Worm (Caenorhabditis elegans) whole organism, young adult: Measurements from ENCODE around the gene ZC449.5.

ENCODE experiments used
- B0035.1 ChIP-seq: sonication (generic microtip); optimal IDR thresholded peaks from 2 replicates; lab custom pipeline; 2016; ENCODE audit warnings: missing genetic modification characterization, mild to moderate bottlenecking, missing compliant biosample characterization, missing genotype, missing genetic modification reagents
- B0336.3 ChIP-seq: fragments of 200-800 bp; sonication (Bioruptor generic); IDR thresholded peaks from 2 replicates; pipeline ENCODE4 v1.3.6; 2022; ENCODE audit warnings: missing genetic modification characterization, missing compliant biosample characterization
- D2030.7 ChIP-seq: fragments of 200-800 bp; sonication (Bioruptor generic); IDR thresholded peaks from 2 replicates; pipeline ENCODE4 v1.3.6; 2022; ENCODE audit warnings: missing genetic modification reagents, missing genetic modification characterization, missing compliant biosample characterization
- F22D6.2 ChIP-seq: sonication (generic microtip); optimal IDR thresholded peaks from 2 replicates; lab custom pipeline; 2016; ENCODE audit warnings: mild to moderate bottlenecking, missing genetic modification characterization, missing compliant biosample characterization
- F23B12.7 ChIP-seq: sonication (generic microtip); optimal IDR thresholded peaks from 2 replicates; lab custom pipeline; 2017; ENCODE audit warnings: missing genetic modification characterization, mild to moderate bottlenecking, missing compliant biosample characterization, antibody characterized with exemption, moderate library complexity; ENCODE audit not compliant: insufficient read depth
- F49E8.2 ChIP-seq: sonication (generic microtip); optimal IDR thresholded peaks from 3 replicates; lab custom pipeline; 2017; ENCODE audit warnings: missing genetic modification characterization, mild to moderate bottlenecking, missing compliant biosample characterization, antibody characterized with exemption, moderate library complexity; ENCODE audit not compliant: insufficient read depth
- F57A8.1 ChIP-seq: fragments of 200-800 bp; sonication (Bioruptor generic); optimal IDR thresholded peaks from 2 replicates; lab custom pipeline; 2018; ENCODE audit warnings: mild to moderate bottlenecking, missing genetic modification characterization, moderate library complexity, missing compliant biosample characterization
- K12H6.12 ChIP-seq: fragments of 200-800 bp; sonication (Bioruptor generic); optimal IDR thresholded peaks from 2 replicates; lab custom pipeline; 2018; ENCODE audit warnings: mild to moderate bottlenecking, missing genetic modification characterization, missing compliant biosample characterization
- T26A5.8 ChIP-seq: sonication (generic microtip); optimal IDR thresholded peaks from 2 replicates; lab custom pipeline; 2016; ENCODE audit warnings: missing genetic modification characterization, missing compliant biosample characterization
- Y53F4B.3 ChIP-seq: fragments of 200-800 bp; sonication (Bioruptor generic); IDR thresholded peaks from 2 replicates; pipeline ENCODE4 v1.3.6; 2022; ENCODE audit warnings: missing genetic modification reagents, missing genetic modification characterization, missing compliant biosample characterization
- Y56A3A.18 ChIP-seq: fragments of 200-800 bp; sonication (Bioruptor generic); IDR thresholded peaks from 2 replicates; pipeline ENCODE4 v1.3.6; 2022; ENCODE audit warnings: missing genetic modification reagents, missing genetic modification characterization, missing compliant biosample characterization
- ZK185.1 ChIP-seq: sonication (generic microtip); optimal IDR thresholded peaks from 2 replicates; lab custom pipeline; 2016; ENCODE audit warnings: mild to moderate bottlenecking, missing genetic modification characterization, missing compliant biosample characterization; ENCODE audit not compliant: poor library complexity, severe bottlenecking
- ama-1 ChIP-seq, 3 experiments: fragments of 150-350 bp in 1 of 3; sonication (generic microtip) in 2 of 3; optimal IDR thresholded peaks; 2 replicates each; lab custom pipeline; 2014 to 2018; ENCODE audit warnings: missing biosample characterization in 2 of 3, missing genetic modification characterization in 2 of 3, missing genetic modification reagents in 2 of 3
- aptf-2 ChIP-seq: fragments of 200-800 bp; sonication (Bioruptor generic); conservative IDR thresholded peaks from 2 replicates; pipeline ENCODE4 v1.3.6; 2022; ENCODE audit warnings: missing genetic modification reagents, missing genetic modification characterization, missing compliant biosample characterization
- attf-6 ChIP-seq: fragments of 200-800 bp; sonication (Bioruptor generic); IDR thresholded peaks from 2 replicates; pipeline ENCODE4 v1.3.6; 2022; ENCODE audit warnings: missing genetic modification reagents, missing genetic modification characterization, missing compliant biosample characterization
- ccch-3 ChIP-seq: fragments of 200-800 bp; sonication (Bioruptor generic); optimal IDR thresholded peaks from 2 replicates; lab custom pipeline; 2018; ENCODE audit warnings: mild to moderate bottlenecking, missing genetic modification characterization, missing compliant biosample characterization
- cebp-1 ChIP-seq, 2 experiments: fragments of 200-800 bp in 1 of 2; sonication (Bioruptor generic) in 1 of 2; sonication (generic microtip) in 1 of 2; IDR thresholded peaks in 1 of 2; optimal IDR thresholded peaks in 1 of 2; 2 replicates each; pipeline versions ENCODE4 v1.3.6 to Lab custom; 2017 to 2022; ENCODE audit warnings: missing compliant biosample characterization in 2 of 2, missing genetic modification characterization in 2 of 2, mild to moderate bottlenecking in 1 of 2, missing genetic modification reagents in 1 of 2, moderate library complexity in 1 of 2
- ceh-40 ChIP-seq: fragments of 200-800 bp; sonication (Bioruptor generic); IDR thresholded peaks from 2 replicates; pipeline ENCODE4 v1.3.6; 2022; ENCODE audit warnings: missing genetic modification characterization, missing compliant biosample characterization
- ceh-58 ChIP-seq: fragments of 200-800 bp; sonication (Bioruptor generic); IDR thresholded peaks from 2 replicates; pipeline ENCODE4 v1.3.6; 2022; ENCODE audit warnings: missing genetic modification characterization, missing compliant biosample characterization
- ceh-91 ChIP-seq: fragments of 200-800 bp; sonication (Bioruptor generic); IDR thresholded peaks from 2 replicates; pipeline ENCODE4 v1.3.6; 2022; ENCODE audit warnings: missing genetic modification reagents, missing genetic modification characterization, missing compliant biosample characterization
- efl-1 ChIP-seq: fragments of 150-350 bp; optimal IDR thresholded peaks from 2 replicates; lab custom pipeline; 2014; ENCODE audit warnings: missing biosample characterization, missing genetic modification reagents, missing genetic modification characterization
- egl-18 ChIP-seq: fragments of 200-800 bp; sonication (Bioruptor generic); IDR thresholded peaks from 2 replicates; pipeline ENCODE4 v1.3.6; 2022; ENCODE audit warnings: missing genetic modification reagents, missing genetic modification characterization, missing compliant biosample characterization
- egl-44 ChIP-seq: fragments of 200-800 bp; sonication (Bioruptor generic); IDR thresholded peaks from 2 replicates; pipeline ENCODE4 v1.3.6; 2022; ENCODE audit warnings: missing genetic modification reagents, missing genetic modification characterization, missing compliant biosample characterization
- fkh-3 ChIP-seq: sonication (generic microtip); optimal IDR thresholded peaks from 2 replicates; lab custom pipeline; 2016; ENCODE audit warnings: mild to moderate bottlenecking, missing genetic modification characterization, missing compliant biosample characterization
- gei-17 ChIP-seq: fragments of 200-800 bp; sonication (Bioruptor generic); optimal IDR thresholded peaks from 2 replicates; lab custom pipeline; 2018; ENCODE audit warnings: mild to moderate bottlenecking, missing genetic modification characterization, missing compliant biosample characterization
- hmg-20 ChIP-seq: fragments of 200-800 bp; sonication (Bioruptor generic); IDR thresholded peaks from 2 replicates; pipeline ENCODE4 v1.3.6; 2022; ENCODE audit warnings: missing genetic modification reagents, missing genetic modification characterization, missing compliant biosample characterization
- hrde-1 ChIP-seq: sonication (generic microtip); optimal IDR thresholded peaks from 2 replicates; lab custom pipeline; 2016; ENCODE audit warnings: missing genetic modification characterization, mild to moderate bottlenecking, missing compliant biosample characterization, moderate library complexity, missing genotype, missing genetic modification reagents, borderline replicate concordance
- lag-1 ChIP-seq: fragments of 200-800 bp; sonication (Bioruptor generic); IDR thresholded peaks from 2 replicates; pipeline ENCODE4 v1.3.6; 2022; ENCODE audit warnings: missing genetic modification reagents, missing genetic modification characterization, missing compliant biosample characterization
- lin-26 ChIP-seq: fragments of 200-800 bp; sonication (Bioruptor generic); IDR thresholded peaks from 2 replicates; pipeline ENCODE4 v1.3.6; 2022; ENCODE audit warnings: missing genetic modification reagents, missing genetic modification characterization, missing compliant biosample characterization
- lin-40 ChIP-seq: sonication (generic microtip); optimal IDR thresholded peaks from 2 replicates; lab custom pipeline; 2016; ENCODE audit warnings: missing genetic modification characterization, mild to moderate bottlenecking, missing compliant biosample characterization, missing genotype, missing genetic modification reagents
- lin-54 ChIP-seq: fragments of 200-800 bp; sonication (Bioruptor generic); optimal IDR thresholded peaks from 2 replicates; lab custom pipeline; 2018; ENCODE audit warnings: mild to moderate bottlenecking, missing genetic modification characterization, missing compliant biosample characterization
- mes-4 ChIP-seq: sonication (generic microtip); optimal IDR thresholded peaks from 2 replicates; lab custom pipeline; 2016; ENCODE audit warnings: missing genotype, missing genetic modification characterization, missing compliant biosample characterization
- nfya-2 ChIP-seq: fragments of 200-800 bp; sonication (Bioruptor generic); IDR thresholded peaks from 2 replicates; pipeline ENCODE4 v1.3.6; 2022; ENCODE audit warnings: missing genetic modification reagents, missing genetic modification characterization, missing compliant biosample characterization
- nhr-120 ChIP-seq: fragments of 200-800 bp; sonication (Bioruptor generic); IDR thresholded peaks from 2 replicates; pipeline ENCODE4 v1.3.6; 2022; ENCODE audit warnings: missing genetic modification characterization, missing compliant biosample characterization
- nhr-179 ChIP-seq: sonication (generic microtip); optimal IDR thresholded peaks from 2 replicates; lab custom pipeline; 2016; ENCODE audit warnings: mild to moderate bottlenecking, missing genetic modification characterization, missing compliant biosample characterization
- pha-4 ChIP-seq: fragments of 150-350 bp; sonication (generic microtip); optimal IDR thresholded peaks from 2 replicates; lab custom pipeline; 2014; ENCODE audit warnings: missing biosample characterization, missing genetic modification reagents, missing genetic modification characterization
- rec-8 ChIP-seq, 2 experiments: sonication (generic microtip); optimal IDR thresholded peaks; 2 replicates each; lab custom pipeline; 2016; ENCODE audit warnings: mild to moderate bottlenecking in 2 of 2, missing genetic modification characterization in 2 of 2, missing genetic modification reagents in 2 of 2, missing genotype in 2 of 2, missing biosample characterization in 1 of 2, missing compliant biosample characterization in 1 of 2, moderate library complexity in 1 of 2
- repo-1 ChIP-seq: sonication (generic microtip); optimal IDR thresholded peaks from 2 replicates; lab custom pipeline; 2017; ENCODE audit warnings: mild to moderate bottlenecking, missing genetic modification characterization, missing compliant biosample characterization
- snpc-4 ChIP-seq, 5 experiments: fragments of 150-350 bp in 1 of 5; sonication (generic microtip) in 4 of 5; optimal IDR thresholded peaks; 2 replicates each; lab custom pipeline; 2014 to 2018; ENCODE audit warnings: missing genetic modification characterization in 5 of 5, missing biosample characterization in 3 of 5, antibody characterized with exemption in 2 of 5, mild to moderate bottlenecking in 2 of 5, missing compliant biosample characterization in 2 of 5, missing genotype in 2 of 5, moderate library complexity in 2 of 5, missing genetic modification reagents in 1 of 5
- tlf-1 ChIP-seq: fragments of 200-800 bp; sonication (Bioruptor generic); optimal IDR thresholded peaks from 2 replicates; lab custom pipeline; 2018; ENCODE audit warnings: mild to moderate bottlenecking, missing genetic modification characterization, missing compliant biosample characterization
- xnd-1 ChIP-seq: sonication (generic microtip); optimal IDR thresholded peaks from 2 replicates; lab custom pipeline; 2016; ENCODE audit warnings: missing genotype, missing genetic modification reagents, missing genetic modification characterization, missing compliant biosample characterization
- ztf-18 ChIP-seq: sonication (generic microtip); optimal IDR thresholded peaks from 2 replicates; lab custom pipeline; 2016; ENCODE audit warnings: missing genotype, mild to moderate bottlenecking, missing genetic modification characterization, missing compliant biosample characterization
- ztf-26 ChIP-seq: sonication (generic microtip); optimal IDR thresholded peaks from 2 replicates; lab custom pipeline; 2017; ENCODE audit warnings: missing genetic modification characterization, missing compliant biosample characterization
- ztf-28 ChIP-seq: fragments of 200-800 bp; sonication (Bioruptor generic); IDR thresholded peaks from 2 replicates; pipeline ENCODE4 v1.3.6; 2022; ENCODE audit warnings: missing genetic modification reagents, missing genetic modification characterization, missing compliant biosample characterization

Gene ZC449.5

DNA sequence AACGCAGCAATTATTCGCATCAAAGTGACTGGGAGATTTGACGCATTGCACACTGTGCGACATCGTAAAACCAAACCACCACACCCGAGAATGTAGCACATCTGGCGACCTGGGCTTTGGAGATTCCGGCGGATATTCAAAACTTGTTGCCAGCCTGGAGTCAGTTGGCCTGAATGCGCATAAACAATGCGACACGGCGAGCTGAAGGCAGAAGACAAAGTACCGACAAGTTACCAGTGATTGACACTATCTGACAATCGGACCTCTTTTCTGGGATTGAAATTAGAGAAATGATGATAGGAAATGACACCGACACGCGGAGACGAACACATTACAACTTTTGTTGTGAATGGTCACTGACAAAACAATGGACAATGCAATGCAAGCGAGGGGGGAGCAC, 1.2 kb upstream of the ZC449.5 start:
- TF ChIP-seq ZK185.1 (tag; lab: Kevin White, UChicago) (no peak), repo-1 (tag; lab: Kevin White, UChicago) (no peak), ztf-28 (GFP tag; lab: Robert Waterston, UW) (no peak), mes-4 (tag; lab: Kevin White, UChicago) (no peak), ceh-58 (GFP tag; lab: Robert Waterston, UW) (no peak), D2030.7 (GFP tag; lab: Robert Waterston, UW) (no peak), ceh-91 (GFP tag; lab: Robert Waterston, UW) (no peak), gei-17 (GFP tag; lab: Kevin White, UChicago) (no peak), egl-44 (GFP tag; lab: Robert Waterston, UW) (no peak), ceh-40 (GFP tag; lab: Robert Waterston, UW) (no peak), ztf-26 (tag; lab: Kevin White, UChicago) (no peak), ccch-3 (GFP tag; lab: Kevin White, UChicago) (no peak), Y56A3A.18 (no peak), nhr-120 (GFP tag; lab: Robert Waterston, UW) (no peak), K12H6.12 (no peak), F57A8.1 (GFP tag; lab: Kevin White, UChicago) (no peak), lin-26 (GFP tag; lab: Robert Waterston, UW) (no peak)
- TF ChIP-seq, all 124 proteins: peak for 0

DNA sequence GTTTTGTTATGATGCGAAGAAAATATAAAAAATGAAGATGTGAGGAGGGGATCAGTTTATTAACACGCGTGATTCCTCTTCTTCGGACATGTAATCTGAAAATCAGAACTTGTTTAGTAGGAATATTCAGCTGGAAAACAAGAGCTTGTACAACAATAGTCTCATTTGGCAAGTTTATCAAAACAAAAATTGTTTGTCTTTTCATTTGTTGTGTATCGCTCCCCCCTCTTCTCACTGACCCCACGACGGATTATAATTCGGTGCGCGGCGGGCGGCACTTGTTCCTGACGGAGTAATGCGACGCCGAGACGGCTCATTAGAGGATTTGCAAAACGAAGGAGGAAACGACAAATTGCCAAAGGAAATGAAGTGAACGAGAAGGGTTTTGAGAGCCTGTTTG, 3.7 kb downstream of the ZC449.5 start, which contains the start of gene ZC449.4:
TSS of gene ZC449.4 (minus strand) at position 101 of the 400 bp plus-strand sequence.
- TF ChIP-seq snpc-4 (GFP tag; optimal IDR thresholded peaks at IDR 0.05; lab: Kevin White, UChicago) (no peak), snpc-4 (tag; optimal IDR thresholded peaks at IDR 0.05; lab: Kevin White, UChicago) (no peak), T26A5.8 (tag; lab: Kevin White, UChicago) (no peak), hmg-20 (GFP tag; lab: Robert Waterston, UW) (no peak), F49E8.2 (tag; lab: Kevin White, UChicago) (no peak), xnd-1 (tag; lab: Kevin White, UChicago) (no peak), rec-8 (tag; optimal IDR thresholded peaks at IDR 0.05; lab: Kevin White, UChicago) (no peak), Y53F4B.3 (GFP tag; lab: Robert Waterston, UW) (no peak), ama-1 (optimal IDR thresholded peaks at IDR 0.05; lab: Kevin White, UChicago) (no peak), ama-1 (GFP tag; optimal IDR thresholded peaks at IDR 0.05; lab: Kevin White, UChicago) (no peak), ztf-18 (no peak), hrde-1 (tag; lab: Kevin White, UChicago) (no peak), B0035.1 (tag; lab: Kevin White, UChicago) (no peak), B0336.3 (GFP tag; lab: Robert Waterston, UW) (no peak), egl-18 (GFP tag; lab: Robert Waterston, UW) (no peak), attf-6 (GFP tag; lab: Robert Waterston, UW) (no peak), efl-1 (GFP tag; lab: Kevin White, UChicago) (no peak), cebp-1 (GFP tag; IDR thresholded peaks at IDR 0.05; lab: Robert Waterston, UW) (no peak), cebp-1 (tag; optimal IDR thresholded peaks at IDR 0.05; lab: Kevin White, UChicago) (no peak), nhr-179 (no peak), lag-1 (GFP tag; lab: Robert Waterston, UW) (no peak)

DNA sequence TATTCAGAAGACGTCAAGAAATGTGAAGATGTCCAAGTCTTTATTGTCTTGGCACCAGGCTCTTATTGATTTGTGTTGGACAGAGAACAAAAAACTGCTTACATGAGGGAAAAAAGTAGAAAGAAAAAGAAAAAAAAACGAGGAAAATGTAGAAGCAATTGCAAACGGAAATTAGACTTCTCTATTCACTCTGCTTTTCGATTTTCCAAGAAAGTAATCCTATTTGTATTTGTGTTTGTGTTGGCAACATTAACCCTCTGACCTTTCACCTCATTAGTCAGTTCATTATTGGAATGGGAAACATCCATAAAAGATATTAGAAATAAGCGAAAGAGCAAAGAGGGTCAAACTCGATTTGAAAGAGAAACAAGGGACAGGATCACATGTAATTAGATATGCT, 5.8 kb downstream of the ZC449.5 start:
- TF ChIP-seq fkh-3 (tag; lab: Kevin White, UChicago) (no peak), T26A5.8 (tag; lab: Kevin White, UChicago) (no peak), F22D6.2 (tag; lab: Kevin White, UChicago) (no peak), hrde-1 (tag; lab: Kevin White, UChicago) (no peak), lin-40 (tag; lab: Kevin White, UChicago) (no peak), aptf-2 (GFP tag; lab: Robert Waterston, UW) (no peak), tlf-1 (GFP tag; lab: Kevin White, UChicago) (no peak), F23B12.7 (tag; lab: Kevin White, UChicago) (no peak), nfya-2 (GFP tag; lab: Robert Waterston, UW) (no peak), pha-4 (tag; lab: Kevin White, UChicago) (no peak), B0336.3 (GFP tag; lab: Robert Waterston, UW) (no peak), lin-54 (GFP tag; lab: Kevin White, UChicago) (no peak), K12H6.12 (no peak), lag-1 (GFP tag; lab: Robert Waterston, UW) (no peak), ceh-40 (GFP tag; lab: Robert Waterston, UW) (no peak)
